Worm (Caenorhabditis elegans) whole organism, early embryonic: ENCODE results near the gene pmp-1.

Experiments used
- B0310.2 ChIP-seq: sonication (generic microtip); optimal IDR thresholded peaks from 2 replicates; lab custom pipeline; 2016; ENCODE audit warnings: mild to moderate bottlenecking, missing genetic modification characterization, missing compliant biosample characterization
- F13C5.2 ChIP-seq: sonication (generic microtip); optimal IDR thresholded peaks from 2 replicates; lab custom pipeline; 2017; ENCODE audit warnings: mild to moderate bottlenecking, missing genetic modification characterization, inconsistent platforms, missing compliant biosample characterization
- ama-1 ChIP-seq: fragments of 150-350 bp; optimal IDR thresholded peaks from 2 replicates; lab custom pipeline; 2014
- flt-1 ChIP-seq: fragments of 200-800 bp; sonication (Bioruptor generic); IDR thresholded peaks from 2 replicates; pipeline ENCODE4 v1.3.6; 2022; ENCODE audit warnings: missing genetic modification characterization, missing compliant biosample characterization
- hmg-4 ChIP-seq: fragments of 200-800 bp; sonication (Bioruptor generic); optimal IDR thresholded peaks from 2 replicates; lab custom pipeline; 2018; ENCODE audit warnings: mild to moderate bottlenecking, missing genetic modification characterization, missing compliant biosample characterization
- scrt-1 ChIP-seq: fragments of 200-800 bp; sonication (Bioruptor generic); IDR thresholded peaks from 2 replicates; pipeline ENCODE4 v1.3.6; 2022; ENCODE audit warnings: missing genetic modification characterization, missing compliant biosample characterization
- sea-1 ChIP-seq: fragments of 200-800 bp; sonication (Bioruptor generic); conservative IDR thresholded peaks from 2 replicates; pipeline ENCODE4 v1.3.6; 2022; ENCODE audit warnings: missing genetic modification characterization, missing compliant biosample characterization
- tbx-11 ChIP-seq: fragments of 200-800 bp; sonication (Bioruptor generic); IDR thresholded peaks from 2 replicates; pipeline ENCODE4 v1.3.6; 2022; ENCODE audit warnings: missing genetic modification characterization, missing compliant biosample characterization
- tbx-37 ChIP-seq: fragments of 200-800 bp; sonication (Bioruptor generic); conservative IDR thresholded peaks from 2 replicates; pipeline ENCODE4 v1.3.6; 2022; ENCODE audit warnings: missing genetic modification reagents, missing genetic modification characterization, missing compliant biosample characterization

- TF ChIP-seq hmg-4 (GFP tag; lab: Kevin White, UChicago) (no peak), ama-1 (lab: Kevin White, UChicago) (no peak), F13C5.2 (tag; lab: Kevin White, UChicago) (no peak), flt-1 (no peak), scrt-1 (GFP tag; lab: Robert Waterston, UW) (no peak), tbx-37 (no peak), sea-1 (GFP tag; lab: Robert Waterston, UW) (no peak), tbx-11 (GFP tag; lab: Robert Waterston, UW) (no peak), B0310.2 (no peak)
Measured at ce11 chrII:6880067-6880466, 3.5 kb downstream of the pmp-1 start, which contains the start of gene C44B7.7.
